Fruit fly (Drosophila melanogaster) whole organism, prepupa: ENCODE results near the gene CG6126.

Source experiments
- Blimp-1 ChIP-seq: fragments of 200-800 bp; sonication (Bioruptor generic); optimal IDR thresholded peaks from 3 replicates; lab custom pipeline; 2017; ENCODE audit warnings: missing biosample characterization, missing genetic modification characterization, mild to moderate bottlenecking, moderate library complexity, missing genetic modification reagents
- CG10631 ChIP-seq: fragments of 200-800 bp; sonication (Bioruptor generic); optimal IDR thresholded peaks from 2 replicates; lab custom pipeline; 2016; ENCODE audit warnings: missing biosample characterization, missing genetic modification characterization
- CG10669 ChIP-seq: fragments of 200-800 bp; sonication (Bioruptor generic); optimal IDR thresholded peaks from 3 replicates; lab custom pipeline; 2018; ENCODE audit warnings: missing biosample characterization, mild to moderate bottlenecking, missing genetic modification characterization, moderate library complexity
- CG11294 ChIP-seq: fragments of 200-800 bp; sonication (Bioruptor generic); IDR thresholded peaks from 2 replicates; pipeline ENCODE4 v1.3.6; 2022; ENCODE audit warnings: missing biosample characterization, missing genetic modification characterization
- CG11762 ChIP-seq: fragments of 200-800 bp; sonication (Bioruptor generic); optimal IDR thresholded peaks from 3 replicates; lab custom pipeline; 2016; ENCODE audit warnings: missing biosample characterization, missing genetic modification characterization; ENCODE audit not compliant: insufficient read depth
- CG15336 ChIP-seq: fragments of 200-800 bp; sonication (Bioruptor generic); IDR thresholded peaks from 2 replicates; pipeline ENCODE4 v1.3.6; 2022; ENCODE audit warnings: missing biosample characterization, missing genetic modification characterization
- CG1621 ChIP-seq: fragments of 200-800 bp; sonication (Bioruptor generic); optimal IDR thresholded peaks from 3 replicates; lab custom pipeline; 2018; ENCODE audit warnings: missing biosample characterization, mild to moderate bottlenecking, missing genetic modification characterization
- CG16779 ChIP-seq: fragments of 200-800 bp; sonication (Bioruptor generic); optimal IDR thresholded peaks from 3 replicates; lab custom pipeline; 2017; ENCODE audit warnings: missing biosample characterization, mild to moderate bottlenecking, missing genetic modification characterization
- CG3032 ChIP-seq: fragments of 200-800 bp; optimal IDR thresholded peaks from 2 replicates; lab custom pipeline; 2019; ENCODE audit warnings: missing biosample characterization, mild to moderate bottlenecking, missing genetic modification characterization, moderate library complexity
- CG31627 ChIP-seq: fragments of 200-800 bp; sonication (Bioruptor generic); optimal IDR thresholded peaks from 3 replicates; lab custom pipeline; 2016; ENCODE audit warnings: missing biosample characterization, missing genetic modification characterization
- CG32006 ChIP-seq: fragments of 200-800 bp; sonication (Bioruptor generic); optimal IDR thresholded peaks from 3 replicates; lab custom pipeline; 2017; ENCODE audit warnings: missing biosample characterization, mild to moderate bottlenecking, missing genetic modification characterization
- CG34406 ChIP-seq: fragments of 200-800 bp; sonication (Bioruptor generic); optimal IDR thresholded peaks from 3 replicates; lab custom pipeline; 2016; ENCODE audit warnings: missing biosample characterization, missing genetic modification characterization
- CG3919 ChIP-seq: fragments of 200-800 bp; sonication (Bioruptor generic); optimal IDR thresholded peaks from 3 replicates; lab custom pipeline; 2016; ENCODE audit warnings: missing biosample characterization, missing genetic modification characterization
- CG4318 ChIP-seq: fragments of 200-800 bp; sonication (Bioruptor generic); optimal IDR thresholded peaks from 3 replicates; lab custom pipeline; 2017; ENCODE audit warnings: missing biosample characterization, mild to moderate bottlenecking, missing genetic modification characterization
- CG6792 ChIP-seq: fragments of 200-800 bp; sonication (Bioruptor generic); optimal IDR thresholded peaks from 3 replicates; lab custom pipeline; 2016; ENCODE audit warnings: missing biosample characterization, missing genetic modification characterization
- CG6808 ChIP-seq: fragments of 200-800 bp; sonication (Bioruptor generic); optimal IDR thresholded peaks from 3 replicates; lab custom pipeline; 2017; ENCODE audit warnings: missing biosample characterization, missing genetic modification characterization, mild to moderate bottlenecking, moderate library complexity, missing genetic modification reagents
- CG6854 ChIP-seq: fragments of 200-800 bp; sonication (Bioruptor generic); optimal IDR thresholded peaks from 2 replicates; lab custom pipeline; 2017; ENCODE audit warnings: missing biosample characterization, mild to moderate bottlenecking, missing genetic modification characterization
- CG7368 ChIP-seq: fragments of 200-800 bp; sonication (Bioruptor generic); optimal IDR thresholded peaks from 3 replicates; lab custom pipeline; 2016; ENCODE audit warnings: missing biosample characterization, missing genetic modification characterization
- CG8119 ChIP-seq: fragments of 200-800 bp; sonication (Bioruptor generic); IDR thresholded peaks from 3 replicates; pipeline ENCODE4 v1.3.6; 2022; ENCODE audit warnings: missing biosample characterization, missing genetic modification characterization
- CG8319 ChIP-seq: fragments of 200-800 bp; sonication (Bioruptor generic); optimal IDR thresholded peaks from 3 replicates; lab custom pipeline; 2016; ENCODE audit warnings: missing biosample characterization, missing genetic modification characterization
- CG8632 ChIP-seq: fragments of 200-800 bp; sonication (Bioruptor generic); optimal IDR thresholded peaks from 3 replicates; lab custom pipeline; 2016; ENCODE audit warnings: missing biosample characterization, missing genetic modification characterization
- CG9139 ChIP-seq: fragments of 200-800 bp; sonication (Bioruptor generic); optimal IDR thresholded peaks from 3 replicates; lab custom pipeline; 2017; ENCODE audit warnings: missing biosample characterization, mild to moderate bottlenecking, missing genetic modification characterization
- Eip75B ChIP-seq: fragments of 200-800 bp; sonication (Bioruptor generic); optimal IDR thresholded peaks from 3 replicates; lab custom pipeline; 2016; ENCODE audit warnings: missing biosample characterization, missing genetic modification characterization
- Eip78C ChIP-seq: fragments of 200-800 bp; sonication (Bioruptor generic); peaks from one replicate; lab custom pipeline; 2016; ENCODE audit warnings: missing biosample characterization, missing genetic modification characterization
- Eip93F ChIP-seq: fragments of 200-800 bp; sonication (Bioruptor generic); optimal IDR thresholded peaks from 2 replicates; lab custom pipeline; 2016; ENCODE audit warnings: missing biosample characterization, mild to moderate bottlenecking, missing genetic modification characterization
- Ets21C ChIP-seq: fragments of 200-800 bp; sonication (Bioruptor generic); optimal IDR thresholded peaks from 3 replicates; lab custom pipeline; 2016; ENCODE audit warnings: missing biosample characterization, missing genetic modification characterization
- Gug ChIP-seq: fragments of 200-800 bp; sonication (Bioruptor generic); IDR thresholded peaks from 2 replicates; pipeline ENCODE4 v1.3.6; 2022; ENCODE audit warnings: missing biosample characterization, missing genetic modification characterization
- Hr38 ChIP-seq: sonication (Bioruptor generic); optimal IDR thresholded peaks from 2 replicates; lab custom pipeline; 2016; ENCODE audit warnings: missing biosample characterization, missing genetic modification characterization
- Hr39 ChIP-seq: fragments of 200-800 bp; sonication (Bioruptor generic); optimal IDR thresholded peaks from 2 replicates; lab custom pipeline; 2016; ENCODE audit warnings: missing biosample characterization, missing genetic modification characterization
- Hr4 ChIP-seq: fragments of 200-800 bp; sonication (Bioruptor generic); optimal IDR thresholded peaks from 3 replicates; lab custom pipeline; 2016; ENCODE audit warnings: missing biosample characterization, missing genetic modification characterization
- Lpt ChIP-seq: fragments of 200-800 bp; sonication (Bioruptor generic); optimal IDR thresholded peaks from 3 replicates; lab custom pipeline; 2016; ENCODE audit warnings: missing biosample characterization, missing genetic modification characterization
- Met ChIP-seq: fragments of 200-800 bp; sonication (Bioruptor generic); optimal IDR thresholded peaks from 3 replicates; lab custom pipeline; 2016; ENCODE audit warnings: missing biosample characterization, missing genetic modification characterization
- OdsH ChIP-seq: fragments of 200-800 bp; sonication (Bioruptor generic); optimal IDR thresholded peaks from 3 replicates; lab custom pipeline; 2016; ENCODE audit warnings: missing biosample characterization, missing genetic modification characterization
- Smox ChIP-seq: fragments of 200-800 bp; sonication (Bioruptor generic); optimal IDR thresholded peaks from 3 replicates; lab custom pipeline; 2016; ENCODE audit warnings: missing biosample characterization, missing genetic modification characterization
- Sox102F ChIP-seq: fragments of 200-800 bp; sonication (Bioruptor generic); optimal IDR thresholded peaks from 2 replicates; lab custom pipeline; 2016; ENCODE audit warnings: missing biosample characterization, mild to moderate bottlenecking, missing genetic modification characterization
- Sox14 ChIP-seq: fragments of 200-800 bp; sonication (Bioruptor generic); optimal IDR thresholded peaks from 3 replicates; lab custom pipeline; 2016; ENCODE audit warnings: missing biosample characterization, missing genetic modification characterization
- Sox15 ChIP-seq: fragments of 200-800 bp; sonication (Bioruptor generic); optimal IDR thresholded peaks from 3 replicates; lab custom pipeline; 2016; ENCODE audit warnings: missing biosample characterization, missing genetic modification characterization
- acj6 ChIP-seq: fragments of 200-800 bp; sonication (Bioruptor generic); optimal IDR thresholded peaks from 3 replicates; lab custom pipeline; 2016; ENCODE audit warnings: missing biosample characterization, missing genetic modification characterization
- cyc ChIP-seq: fragments of 200-800 bp; sonication (Bioruptor generic); optimal IDR thresholded peaks from 3 replicates; lab custom pipeline; 2016; ENCODE audit warnings: missing biosample characterization, missing genetic modification characterization
- eg ChIP-seq: fragments of 200-800 bp; sonication (Bioruptor generic); IDR thresholded peaks from 3 replicates; pipeline ENCODE4 v1.3.6; 2022; ENCODE audit warnings: missing biosample characterization, missing genetic modification characterization
- fd85E ChIP-seq: fragments of 200-800 bp; sonication (Bioruptor generic); optimal IDR thresholded peaks from 3 replicates; lab custom pipeline; 2016; ENCODE audit warnings: missing biosample characterization, missing genetic modification characterization
- fkh ChIP-seq: fragments of 200-800 bp; sonication (Bioruptor generic); optimal IDR thresholded peaks from 3 replicates; lab custom pipeline; 2017; ENCODE audit warnings: missing biosample characterization, mild to moderate bottlenecking, missing genetic modification characterization, moderate library complexity
- lz ChIP-seq: fragments of 200-800 bp; sonication (Bioruptor generic); optimal IDR thresholded peaks from 3 replicates; lab custom pipeline; 2016; ENCODE audit warnings: missing biosample characterization, missing genetic modification characterization
- net ChIP-seq: fragments of 200-800 bp; sonication (Bioruptor generic); optimal IDR thresholded peaks from 3 replicates; lab custom pipeline; 2016; ENCODE audit warnings: missing biosample characterization, missing genetic modification characterization
- pdm3 ChIP-seq: fragments of 200-800 bp; sonication (Bioruptor generic); optimal IDR thresholded peaks from 3 replicates; lab custom pipeline; 2016; ENCODE audit warnings: missing biosample characterization, missing genetic modification characterization
- salr ChIP-seq, 2 experiments: fragments of 200-800 bp; sonication (Bioruptor generic); optimal IDR thresholded peaks; 3 replicates each; lab custom pipeline; 2016 to 2018; ENCODE audit warnings: missing biosample characterization in 2 of 2, missing genetic modification characterization in 2 of 2, mild to moderate bottlenecking in 1 of 2
- spab ChIP-seq: fragments of 200-800 bp; sonication (Bioruptor generic); optimal IDR thresholded peaks from 2 replicates; lab custom pipeline; 2017; ENCODE audit warnings: missing biosample characterization, mild to moderate bottlenecking, missing genetic modification characterization, missing genetic modification reagents
- ss ChIP-seq, 2 experiments: fragments of 200-800 bp; sonication (Bioruptor generic); optimal IDR thresholded peaks; 2 replicates in 1 of 2; 3 replicates in 1 of 2; lab custom pipeline; 2017 to 2018; ENCODE audit warnings: mild to moderate bottlenecking in 2 of 2, missing biosample characterization in 2 of 2, missing genetic modification characterization in 2 of 2, moderate library complexity in 1 of 2
- svp ChIP-seq: fragments of 200-800 bp; sonication (Bioruptor generic); peaks from one replicate; lab custom pipeline; 2016; ENCODE audit warnings: missing biosample characterization, missing genetic modification characterization
- vri ChIP-seq: fragments of 200-800 bp; sonication (Bioruptor generic); optimal IDR thresholded peaks from 3 replicates; lab custom pipeline; 2016; ENCODE audit warnings: missing biosample characterization, mild to moderate bottlenecking, missing genetic modification characterization

The CG6126 gene

DNA sequence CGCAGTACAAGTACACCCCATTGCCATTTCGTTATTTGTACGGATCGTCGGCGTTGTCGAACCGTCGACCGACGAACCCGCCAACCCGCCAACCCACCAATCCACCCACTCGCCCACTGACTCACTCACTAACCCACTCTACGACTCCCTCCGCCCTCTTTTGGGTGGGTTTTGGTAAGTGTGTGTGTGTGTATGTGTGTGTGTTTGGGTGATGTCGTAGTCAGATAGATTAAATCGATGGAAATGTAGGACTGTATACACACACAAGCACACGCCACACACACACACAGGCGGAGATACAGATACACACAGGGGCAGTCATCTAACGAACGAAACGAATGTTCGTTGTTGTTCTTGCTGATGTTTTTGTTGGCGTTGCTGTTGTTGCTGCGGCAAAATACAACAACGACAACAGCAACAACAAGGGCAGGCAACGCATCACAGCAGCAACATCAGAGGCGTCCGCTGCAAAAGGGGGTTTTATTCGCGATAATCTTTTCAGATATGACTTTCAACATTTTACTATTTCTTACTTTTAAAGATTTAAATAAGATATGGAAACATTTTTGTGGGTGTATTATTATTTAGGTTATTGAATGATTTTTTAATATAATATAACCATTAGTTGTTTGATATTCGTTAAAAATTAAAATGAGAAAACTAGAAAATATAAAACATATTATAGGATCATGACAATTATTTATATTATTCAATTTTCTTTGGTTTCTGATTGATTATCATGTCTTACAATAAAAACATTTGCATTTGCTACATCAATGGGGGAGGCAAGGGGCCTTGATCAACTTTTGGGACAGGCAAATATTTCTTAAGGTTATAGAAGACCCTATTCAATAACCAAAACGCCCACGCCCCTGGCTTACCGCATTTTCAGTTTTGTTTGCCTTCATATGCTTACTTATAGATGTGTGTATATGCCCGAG lies 18.7 kb upstream of the CG6126 start:
- TF ChIP-seq ss (GFP tag; optimal IDR thresholded peaks at IDR 0.05; lab: Kevin White, UChicago) = peak; percentile 81 to 89
- peak; percentile 99 for TF ChIP-seq CG32006 (GFP tag; lab: Kevin White, UChicago)
- TF ChIP-seq CG8319 = peak; percentile 58
- TF ChIP-seq Eip75B (GFP tag; lab: Kevin White, UChicago) = peak; percentile 63
- TF ChIP-seq cyc (GFP tag; lab: Kevin White, UChicago) = peak; percentile 43
- peak; percentile 39 for TF ChIP-seq pdm3 (GFP tag; lab: Kevin White, UChicago)
- peak; percentile 86 for TF ChIP-seq CG8632 (GFP tag; lab: Kevin White, UChicago)
- TF ChIP-seq Smox (GFP tag; lab: Kevin White, UChicago) = peak; percentile 67
- TF ChIP-seq CG10669 = peak; percentile 61
- TF ChIP-seq Sox14 (GFP tag; lab: Kevin White, UChicago) = peak; percentile 66
- peak; percentile 98 for TF ChIP-seq CG4318
- TF ChIP-seq Ets21C = peak; percentile 7
- TF ChIP-seq Lpt (GFP tag; lab: Kevin White, UChicago) = peak; percentile 80
- no peak for TF ChIP-seq vri (GFP tag; lab: Kevin White, UChicago)
- TF ChIP-seq Sox102F (GFP tag; lab: Kevin White, UChicago) = peak; percentile 40
- TF ChIP-seq Gug (GFP tag; lab: Robert Waterston, UW) = peak; percentile 42; the same call in 1 of the 2 replicates
- TF ChIP-seq salr (GFP tag; optimal IDR thresholded peaks at IDR 0.05; lab: Kevin White, UChicago) = peak in 1 of 2 experiments; percentile 99
- TF ChIP-seq fkh (GFP tag; lab: Kevin White, UChicago) = peak; percentile 62
- peak; percentile 88 for TF ChIP-seq CG34406 (GFP tag; lab: Kevin White, UChicago)
- peak; percentile 81 for TF ChIP-seq OdsH (GFP tag; lab: Kevin White, UChicago)
- TF ChIP-seq lz (GFP tag; lab: Kevin White, UChicago) = peak; percentile 68
- TF ChIP-seq Hr39 (GFP tag; lab: Kevin White, UChicago) = peak; percentile 37
- TF ChIP-seq net (GFP tag; lab: Kevin White, UChicago) = peak; percentile 82
- TF ChIP-seq eg (GFP tag; lab: Robert Waterston, UW) = peak; percentile 72; the same call in 2 of the 3 replicates
- no peak for TF ChIP-seq CG7368 (GFP tag; lab: Kevin White, UChicago)
- no peak for TF ChIP-seq fd85E (GFP tag; lab: Kevin White, UChicago)
- peak; percentile 94 for TF ChIP-seq Eip78C
- TF ChIP-seq Hr38 (GFP tag; lab: Kevin White, UChicago) = no peak
- peak; percentile 37 for TF ChIP-seq CG31627 (GFP tag; lab: Kevin White, UChicago)
- TF ChIP-seq svp (GFP tag; lab: Kevin White, UChicago) = peak; percentile 84
- peak; percentile 79 for TF ChIP-seq Blimp-1 (GFP tag; lab: Kevin White, UChicago)
- TF ChIP-seq CG1621 = no peak
- peak; percentile 71 for TF ChIP-seq CG15336
- peak; percentile 88 for TF ChIP-seq CG16779 (tag; lab: Kevin White, UChicago)
- TF ChIP-seq Sox15 (GFP tag; lab: Kevin White, UChicago) = peak; percentile 81
- peak; percentile 87 for TF ChIP-seq acj6 (GFP tag; lab: Kevin White, UChicago)
- TF ChIP-seq CG9139 = peak; percentile 54
- peak; percentile 92 for TF ChIP-seq spab (GFP tag; lab: Kevin White, UChicago)
- TF ChIP-seq Met (GFP tag; lab: Kevin White, UChicago) = peak; percentile 70
- TF ChIP-seq Hr4 (GFP tag; lab: Kevin White, UChicago) = peak; percentile 85
- TF ChIP-seq CG6854 = peak; percentile 61
- peak; percentile 51 for TF ChIP-seq Eip93F (GFP tag; lab: Kevin White, UChicago)
- TF ChIP-seq CG8119 (GFP tag; lab: Robert Waterston, UW) = peak; percentile 83
- peak; percentile 66 for TF ChIP-seq CG11762
- TF ChIP-seq CG10631 = peak; percentile 90
- TF ChIP-seq CG11294 (GFP tag; lab: Robert Waterston, UW) = peak; percentile 59
- TF ChIP-seq CG3919 (GFP tag; lab: Kevin White, UChicago) = peak; percentile 87
- TF ChIP-seq CG6792 (GFP tag; lab: Kevin White, UChicago) = peak; percentile 82
- TF ChIP-seq CG6808 (GFP tag; lab: Kevin White, UChicago) = peak; percentile 91
- peak; percentile 89 for TF ChIP-seq CG3032 (tag; lab: Kevin White, UChicago)
